Fruit fly (Drosophila melanogaster): ENCODE data around the gene CG46309.

dm6 chr2L:16263723-16264122 lies 12.1 kb upstream of the CG46309 start:
- TF ChIP-seq kay (GFP tag; ENCODE audit: borderline replicate concordance) (no peak), CG33017 (tag; optimal IDR thresholded peaks at IDR 0.05) (no peak), CG1620 (GFP tag; optimal IDR thresholded peaks at IDR 0.05) (no peak), cic (GFP tag; optimal IDR thresholded peaks at IDR 0.05) (no peak), CG7101 (tag; optimal IDR thresholded peaks at IDR 0.05) (no peak), cnc (optimal IDR thresholded peaks at IDR 0.05) (no peak), tj (GFP tag; optimal IDR thresholded peaks at IDR 0.05) (no peak), Hr96 (GFP tag; optimal IDR thresholded peaks at IDR 0.05) (no peak)
